Fruit fly (Drosophila melanogaster) whole organism, embryonic: ENCODE data around the gene CG10376.

ENCODE experiments used
- Aef1 ChIP-seq: fragments of 200-800 bp; sonication (Bioruptor generic); IDR thresholded peaks from 3 replicates; pipeline ENCODE4 v1.3.6; 2022; ENCODE audit warnings: missing biosample characterization, missing genetic modification characterization
- Atf3 ChIP-seq: fragments of 200-800 bp; sonication (Bioruptor generic); optimal IDR thresholded peaks from 3 replicates; lab custom pipeline; 2016; ENCODE audit warnings: missing biosample characterization, missing genetic modification characterization
- CG10321 ChIP-seq: fragments of 200-800 bp; sonication (Bioruptor generic); IDR thresholded peaks from 2 replicates; pipeline ENCODE4 v1.3.6; 2022; ENCODE audit warnings: missing biosample characterization, missing genetic modification characterization
- CG12071 ChIP-seq: fragments of 200-800 bp; sonication (Bioruptor generic); optimal IDR thresholded peaks from 3 replicates; lab custom pipeline; 2018; ENCODE audit warnings: missing biosample characterization, mild to moderate bottlenecking, missing genetic modification characterization
- CG12219 ChIP-seq: fragments of 200-800 bp; sonication (Bioruptor generic); optimal IDR thresholded peaks from 3 replicates; lab custom pipeline; 2018; ENCODE audit warnings: missing biosample characterization, mild to moderate bottlenecking, missing genetic modification characterization
- CG13424 ChIP-seq: fragments of 200-800 bp; sonication (Bioruptor generic); optimal IDR thresholded peaks from 2 replicates; lab custom pipeline; 2019; ENCODE audit warnings: missing biosample characterization, mild to moderate bottlenecking, missing genetic modification characterization, moderate library complexity
- CG15696 ChIP-seq: fragments of 200-800 bp; sonication (Bioruptor generic); optimal IDR thresholded peaks from 2 replicates; lab custom pipeline; 2019; ENCODE audit warnings: missing biosample characterization, mild to moderate bottlenecking, missing genetic modification characterization, moderate library complexity
- CG2129 ChIP-seq: fragments of 200-800 bp; sonication (Bioruptor generic); IDR thresholded peaks from 2 replicates; pipeline ENCODE4 v1.3.6; 2022; ENCODE audit warnings: missing biosample characterization, missing genetic modification characterization; ENCODE audit not compliant: partially characterized antibody
- CG3407 ChIP-seq: fragments of 200-800 bp; sonication (Bioruptor generic); optimal IDR thresholded peaks from 2 replicates; lab custom pipeline; 2018; ENCODE audit warnings: missing biosample characterization, mild to moderate bottlenecking, missing genetic modification characterization
- CG3847 ChIP-seq: fragments of 200-800 bp; sonication (Bioruptor generic); IDR thresholded peaks from 2 replicates; pipeline ENCODE4 v1.3.6; 2022; ENCODE audit warnings: missing biosample characterization, missing genetic modification characterization
- CG43689 ChIP-seq: fragments of 200-800 bp; sonication (Bioruptor generic); IDR thresholded peaks from 2 replicates; pipeline ENCODE4 v1.3.6; 2022; ENCODE audit warnings: missing biosample characterization, missing genetic modification characterization
- CG6272 ChIP-seq: fragments of 200-800 bp; sonication (Bioruptor generic); IDR thresholded peaks from 2 replicates; pipeline ENCODE4 v1.3.6; 2022; ENCODE audit warnings: missing biosample characterization, missing genetic modification characterization
- CG7786 ChIP-seq: fragments of 200-800 bp; sonication (Bioruptor generic); optimal IDR thresholded peaks from 2 replicates; lab custom pipeline; 2016; ENCODE audit warnings: missing biosample characterization, missing genetic modification characterization
- CG8388 ChIP-seq: fragments of 200-800 bp; sonication (Bioruptor generic); optimal IDR thresholded peaks from 2 replicates; lab custom pipeline; 2019; ENCODE audit warnings: missing biosample characterization, mild to moderate bottlenecking, missing genetic modification characterization, moderate library complexity
- Chrac-16 ChIP-seq: fragments of 200-800 bp; sonication (Bioruptor generic); optimal IDR thresholded peaks from 3 replicates; lab custom pipeline; 2016; ENCODE audit warnings: missing biosample characterization, missing genetic modification characterization
- Dad ChIP-seq: fragments of 200-800 bp; sonication (Bioruptor generic); optimal IDR thresholded peaks from 3 replicates; lab custom pipeline; 2016; ENCODE audit warnings: missing biosample characterization, missing genetic modification characterization
- Drgx ChIP-seq: fragments of 200-800 bp; sonication (Bioruptor generic); IDR thresholded peaks from 2 replicates; pipeline ENCODE4 v1.3.6; 2022; ENCODE audit warnings: missing biosample characterization, missing genetic modification characterization
- E2f2 ChIP-seq: fragments of 200-800 bp; sonication (Bioruptor generic); IDR thresholded peaks from 2 replicates; pipeline ENCODE4 v1.3.6; 2022; ENCODE audit warnings: missing biosample characterization, missing genetic modification characterization
- Elba2 ChIP-seq: fragments of 200-800 bp; sonication (Bioruptor generic); optimal IDR thresholded peaks from 3 replicates; lab custom pipeline; 2016; ENCODE audit warnings: missing biosample characterization, missing genetic modification characterization
- HHEX ChIP-seq: fragments of 200-800 bp; sonication (Bioruptor generic); optimal IDR thresholded peaks from 3 replicates; lab custom pipeline; 2017; ENCODE audit warnings: missing biosample characterization, mild to moderate bottlenecking, missing genetic modification characterization, missing genetic modification reagents
- HLH4C ChIP-seq: fragments of 200-800 bp; sonication (Bioruptor generic); IDR thresholded peaks from 3 replicates; pipeline ENCODE4 v1.3.6; 2022; ENCODE audit warnings: missing biosample characterization, missing genetic modification characterization; ENCODE audit not compliant: partially characterized antibody
- Lpt ChIP-seq: fragments of >200 bp; optimal IDR thresholded peaks from 2 replicates; lab custom pipeline; 2018; ENCODE audit warnings: missing biosample characterization, missing genetic modification characterization
- Rx ChIP-seq: fragments of 200-800 bp; sonication (Bioruptor generic); IDR thresholded peaks from 2 replicates; pipeline ENCODE4 v1.3.6; 2022; ENCODE audit warnings: missing biosample characterization, missing genetic modification characterization
- Sin3A ChIP-seq: fragments of >200 bp; optimal IDR thresholded peaks from 2 replicates; lab custom pipeline; 2018
- Sox102F ChIP-seq: fragments of 200-800 bp; sonication (Bioruptor generic); optimal IDR thresholded peaks from 2 replicates; lab custom pipeline; 2018; ENCODE audit warnings: missing biosample characterization, mild to moderate bottlenecking, missing genetic modification characterization, moderate library complexity
- Trl ChIP-seq, 3 experiments: fragments of >200 bp in 2 of 3; fragments of 200-800 bp in 1 of 3; sonication (Bioruptor generic) in 1 of 3; optimal IDR thresholded peaks; 2 replicates in 1 of 3; 3 replicates in 2 of 3; lab custom pipeline; 2016 to 2017; ENCODE audit warnings: missing biosample characterization in 1 of 3, missing genetic modification characterization in 1 of 3
- ab ChIP-seq: fragments of 200-800 bp; sonication (Bioruptor generic); optimal IDR thresholded peaks from 2 replicates; lab custom pipeline; 2016; ENCODE audit warnings: missing biosample characterization, missing genetic modification characterization
- bigmax ChIP-seq: fragments of 200-800 bp; sonication (Bioruptor generic); optimal IDR thresholded peaks from 2 replicates; lab custom pipeline; 2018; ENCODE audit warnings: missing biosample characterization, mild to moderate bottlenecking, missing genetic modification characterization
- chinmo ChIP-seq: fragments of 200-800 bp; sonication (Bioruptor generic); IDR thresholded peaks from 4 replicates; pipeline ENCODE4 v1.3.6; 2022; ENCODE audit warnings: missing biosample characterization, missing genetic modification characterization; ENCODE audit not compliant: partially characterized antibody
- corto ChIP-seq: fragments of 200-800 bp; sonication (Bioruptor generic); optimal IDR thresholded peaks from 2 replicates; lab custom pipeline; 2016; ENCODE audit warnings: missing biosample characterization, mild to moderate bottlenecking, missing genetic modification characterization, moderate library complexity
- dati ChIP-seq: fragments of 200-800 bp; sonication (Bioruptor generic); IDR thresholded peaks from 2 replicates; pipeline ENCODE4 v1.3.6; 2022; ENCODE audit warnings: missing biosample characterization, missing genetic modification characterization
- ems ChIP-seq: fragments of 200-800 bp; sonication (Bioruptor generic); optimal IDR thresholded peaks from 3 replicates; lab custom pipeline; 2016; ENCODE audit warnings: missing biosample characterization, missing genetic modification characterization
- exex ChIP-seq: fragments of 200-800 bp; sonication (Bioruptor generic); optimal IDR thresholded peaks from 4 replicates; lab custom pipeline; 2018; ENCODE audit warnings: missing biosample characterization, mild to moderate bottlenecking, missing genetic modification characterization, moderate library complexity
- her ChIP-seq: fragments of 200-800 bp; sonication (Bioruptor generic); optimal IDR thresholded peaks from 2 replicates; lab custom pipeline; 2016; ENCODE audit warnings: missing biosample characterization, missing genetic modification characterization
- inv ChIP-seq: fragments of 200-800 bp; sonication (Bioruptor generic); IDR thresholded peaks from 2 replicates; pipeline ENCODE4 v1.3.6; 2022; ENCODE audit warnings: missing biosample characterization, missing genetic modification characterization; ENCODE audit not compliant: partially characterized antibody
- ken ChIP-seq: fragments of 200-800 bp; sonication (Bioruptor generic); IDR thresholded peaks from 3 replicates; pipeline ENCODE4 v1.3.6; 2022; ENCODE audit warnings: missing biosample characterization, missing genetic modification characterization
- lmd ChIP-seq: fragments of 200-800 bp; sonication (Bioruptor generic); IDR thresholded peaks from 2 replicates; pipeline ENCODE4 v1.3.6; 2022; ENCODE audit warnings: missing biosample characterization, missing genetic modification characterization
- pho ChIP-seq: fragments of 200-800 bp; sonication (Bioruptor generic); optimal IDR thresholded peaks from 2 replicates; lab custom pipeline; 2016; ENCODE audit warnings: missing biosample characterization, missing genetic modification characterization
- ranshi ChIP-seq: fragments of 200-800 bp; sonication (Bioruptor generic); IDR thresholded peaks from 2 replicates; pipeline ENCODE4 v1.3.6; 2022; ENCODE audit warnings: missing biosample characterization, missing genetic modification characterization
- rib ChIP-seq: fragments of 200-800 bp; sonication (Bioruptor generic); IDR thresholded peaks from 2 replicates; pipeline ENCODE4 v1.3.6; 2022; ENCODE audit warnings: missing biosample characterization, missing genetic modification characterization
- row ChIP-seq: fragments of 200-800 bp; sonication (Bioruptor generic); IDR thresholded peaks from 3 replicates; pipeline ENCODE4 v1.3.6; 2022; ENCODE audit warnings: missing biosample characterization, missing genetic modification characterization
- slp2 ChIP-seq: fragments of 200-800 bp; sonication (Bioruptor generic); optimal IDR thresholded peaks from 2 replicates; lab custom pipeline; 2016; ENCODE audit warnings: missing biosample characterization, missing genetic modification characterization
- so ChIP-seq: fragments of 200-800 bp; sonication (Bioruptor generic); IDR thresholded peaks from 3 replicates; pipeline ENCODE4 v1.3.6; 2022; ENCODE audit warnings: missing biosample characterization, missing genetic modification characterization
- trem ChIP-seq: fragments of 200-800 bp; optimal IDR thresholded peaks from 3 replicates; lab custom pipeline; 2019; ENCODE audit warnings: missing biosample characterization, mild to moderate bottlenecking, missing genetic modification characterization, moderate library complexity
- vfl ChIP-seq: fragments of 200-800 bp; sonication (Bioruptor generic); optimal IDR thresholded peaks from 2 replicates; lab custom pipeline; 2016; ENCODE audit warnings: missing biosample characterization, missing genetic modification characterization
- vnd ChIP-seq: fragments of 200-800 bp; sonication (Bioruptor generic); IDR thresholded peaks from 3 replicates; pipeline ENCODE4 v1.3.6; 2022; ENCODE audit warnings: missing biosample characterization, missing genetic modification characterization; ENCODE audit not compliant: partially characterized antibody
- vvl ChIP-seq: fragments of 200-800 bp; sonication (Bioruptor generic); IDR thresholded peaks from 2 replicates; pipeline ENCODE4 v1.3.6; 2022; ENCODE audit warnings: missing biosample characterization, missing genetic modification characterization
- wek ChIP-seq: fragments of 200-800 bp; sonication (Bioruptor generic); optimal IDR thresholded peaks from 3 replicates; lab custom pipeline; 2018; ENCODE audit warnings: missing biosample characterization, mild to moderate bottlenecking, missing genetic modification characterization, moderate library complexity
- zen2 ChIP-seq: fragments of 200-800 bp; sonication (Bioruptor generic); IDR thresholded peaks from 3 replicates; pipeline ENCODE4 v1.3.6; 2022; ENCODE audit warnings: missing biosample characterization, missing genetic modification characterization; ENCODE audit not compliant: partially characterized antibody

The CG10376 gene

DNA sequence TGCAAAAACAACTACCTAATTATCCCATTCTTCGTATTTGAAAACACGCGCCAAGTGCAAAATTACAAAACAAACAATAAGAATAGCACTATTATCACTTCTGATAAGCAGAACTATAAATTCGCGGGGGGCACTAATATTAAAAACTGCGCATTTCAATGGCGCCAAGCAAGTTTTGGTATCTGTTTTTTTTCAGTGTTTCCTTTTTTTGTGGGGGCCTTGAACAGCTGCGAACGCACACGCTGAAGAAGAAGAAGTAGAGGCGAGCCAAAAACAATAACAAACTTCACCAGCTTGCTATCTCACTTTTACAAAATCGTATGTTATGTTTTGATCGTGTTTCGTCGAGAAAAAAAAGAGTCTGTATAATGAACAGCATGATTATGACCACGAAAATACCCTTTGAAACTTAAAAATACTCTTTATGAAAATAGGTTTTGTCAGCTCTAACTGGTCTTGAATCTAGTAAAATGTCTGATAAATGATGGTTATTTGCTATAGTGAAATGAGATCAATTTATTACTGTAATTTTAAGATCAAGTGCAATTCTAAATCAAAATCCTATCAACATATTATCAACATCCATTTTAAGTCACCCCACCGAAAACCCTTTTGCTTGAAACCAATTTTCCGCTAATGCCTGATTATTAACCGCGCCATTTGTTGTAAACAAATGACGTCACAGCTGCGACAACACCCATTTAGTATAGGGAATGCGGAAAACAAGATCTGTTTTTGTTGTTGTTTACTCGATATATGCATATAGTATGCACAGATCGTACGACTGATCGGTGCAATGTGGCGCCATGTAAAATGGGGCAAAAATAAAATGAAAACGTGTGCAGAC, 8.8 kb downstream of the CG10376 start (continued):
- TF ChIP-seq inv (GFP tag; lab: Robert Waterston, UW) (no peak), corto (GFP tag; lab: Kevin White, UChicago) (no peak), CG15696 (tag; lab: Kevin White, UChicago) (no peak), ranshi (GFP tag; lab: Robert Waterston, UW) (peak; percentile 73), row (peak; percentile 63), CG8388 (GFP tag; lab: Kevin White, UChicago) (no peak), vvl (GFP tag; lab: Robert Waterston, UW) (peak; percentile 73), Atf3 (GFP tag; lab: Kevin White, UChicago) (peak; percentile 9), zen2 (GFP tag; lab: Robert Waterston, UW) (no peak), lmd (GFP tag; lab: Robert Waterston, UW) (peak; percentile 55), CG12219 (peak; percentile 58), ems (peak; percentile 41), CG13424 (tag; lab: Kevin White, UChicago) (peak; percentile 60), dati (GFP tag; lab: Robert Waterston, UW) (no peak), rib (GFP tag; lab: Robert Waterston, UW) (peak; percentile 68), Sin3A (lab: Kevin White, UChicago) (no peak), vnd (GFP tag; lab: Robert Waterston, UW) (no peak), Drgx (GFP tag; lab: Robert Waterston, UW) (peak; percentile 43; the same call in 1 of the 2 replicates), wek (GFP tag; lab: Kevin White, UChicago) (no peak), CG43689 (GFP tag; lab: Robert Waterston, UW) (peak; percentile 70), Dad (GFP tag; lab: Kevin White, UChicago) (peak; percentile 49), Elba2 (GFP tag; lab: Kevin White, UChicago) (peak; percentile 72), Trl (optimal IDR thresholded peaks at IDR 0.05; lab: Kevin White, UChicago) (no peak), Trl (GFP tag; optimal IDR thresholded peaks at IDR 0.05; lab: Kevin White, UChicago) (no peak), CG3847 (GFP tag; lab: Robert Waterston, UW) (0 out of 2 replicates have a peak, but pooled peaks have one; percentile 13), ab (GFP tag; lab: Kevin White, UChicago) (peak; percentile 27), Rx (GFP tag; lab: Robert Waterston, UW) (peak; percentile 52), CG3407 (GFP tag; lab: Kevin White, UChicago) (peak; percentile 17), Chrac-16 (GFP tag; lab: Kevin White, UChicago) (peak; percentile 67), ken (GFP tag; lab: Robert Waterston, UW) (0 out of 3 replicates have a peak, but pooled peaks have one; percentile 47), HLH4C (GFP tag; lab: Robert Waterston, UW) (no peak), her (GFP tag; lab: Kevin White, UChicago) (peak; percentile 74), bigmax (GFP tag; lab: Kevin White, UChicago) (no peak), CG2129 (GFP tag; lab: Robert Waterston, UW) (no peak), chinmo (GFP tag; lab: Robert Waterston, UW) (peak; percentile 70; the same call in 2 of the 4 replicates), exex (peak; percentile 25), slp2 (peak; percentile 36), CG7786 (peak; percentile 20), HHEX (GFP tag; lab: Kevin White, UChicago) (peak; percentile 49), Lpt (GFP tag; lab: Kevin White, UChicago) (no peak), Aef1 (GFP tag; lab: Robert Waterston, UW) (peak; percentile 78), Sox102F (GFP tag; lab: Kevin White, UChicago) (peak; percentile 49), pho (GFP tag; lab: Kevin White, UChicago) (peak; percentile 15), CG12071 (GFP tag; lab: Kevin White, UChicago) (peak; percentile 55), CG6272 (GFP tag; lab: Robert Waterston, UW) (peak; percentile 41; the same call in 1 of the 2 replicates), CG10321 (peak; percentile 45; the same call in 1 of the 2 replicates), E2f2 (GFP tag; lab: Robert Waterston, UW) (peak; percentile 73; the same call in 1 of the 2 replicates), vfl (GFP tag; lab: Kevin White, UChicago) (peak; percentile 1), trem (tag; lab: Kevin White, UChicago) (peak; percentile 14), so (GFP tag; lab: Robert Waterston, UW) (peak; percentile 53)
